Worm (Caenorhabditis elegans) whole organism, dauer: ENCODE measurements around the gene F47B8.13.

Source experiments
- unc-62 ChIP-seq: sonication (generic microtip); optimal IDR thresholded peaks from 2 replicates; lab custom pipeline; 2017; ENCODE audit warnings: missing biosample characterization, missing genetic modification reagents, missing genetic modification characterization

The F47B8.13 gene

ce11 chrV:14336655-14337054 is 17.1 kb upstream of the F47B8.13 start, which contains the start of gene srm-6:
srm-6 (plus strand) TSS chrV:14336955.
- no peak for TF ChIP-seq unc-62 (GFP tag; lab: Kevin White, UChicago)

ce11 chrV:14334901-14335300 is 15.4 kb upstream of the F47B8.13 start, which contains the start of gene srm-5:
srm-5 (plus strand) TSS chrV:14335201.
- no peak for TF ChIP-seq unc-62 (GFP tag; lab: Kevin White, UChicago)

ce11 chrV:14333116-14333515 is 13.6 kb upstream of the F47B8.13 start, which contains the start of gene srm-4:
srm-4 (plus strand) TSS chrV:14333416.
- no peak for TF ChIP-seq unc-62 (GFP tag; lab: Kevin White, UChicago)

- TF ChIP-seq unc-62 (GFP tag; lab: Kevin White, UChicago), result no peak
Observed at ce11 chrV:14331477-14331876, 11.9 kb upstream of the F47B8.13 start, which contains the start of gene F47B8.8. F47B8.8 (plus strand) TSS chrV:14331733.

- TF ChIP-seq unc-62 (GFP tag; lab: Kevin White, UChicago), result no peak
Observed at ce11 chrV:14328806-14329205, 9.3 kb upstream of the F47B8.13 start, which contains the start of gene pepm-1. pepm-1 (plus strand) TSS chrV:14329106.

- no peak for TF ChIP-seq unc-62 (GFP tag; lab: Kevin White, UChicago)
Observed at ce11 chrV:14327776-14328175, 8.2 kb upstream of the F47B8.13 start, which contains the start of gene F47B8.5. F47B8.5 (minus strand) TSS chrV:14327876.

- TF ChIP-seq unc-62 (GFP tag; lab: Kevin White, UChicago), result no peak
Observed at ce11 chrV:14324502-14325467, 5.3 kb upstream of the F47B8.13 start, which contains the start of the genes F47B8.4 and F47B8.18. F47B8.4 (minus strand) TSS chrV:14324673. F47B8.18 (minus strand) TSS chrV:14325464.

ce11 chrV:14322743-14323142 is 3.2 kb upstream of the F47B8.13 start, which contains the start of gene F47B8.3:
F47B8.3 (minus strand) TSS chrV:14323003.
- no peak for TF ChIP-seq unc-62 (GFP tag; lab: Kevin White, UChicago)

- no peak for TF ChIP-seq unc-62 (GFP tag; lab: Kevin White, UChicago)
Observed at ce11 chrV:14320730-14321319, 1.3 kb upstream of the F47B8.13 start.

ce11 chrV:14320246-14320645 is 715 bp upstream of the F47B8.13 start, which contains the start of gene F47B8.14:
F47B8.14 (plus strand) TSS chrV:14320546.
- TF ChIP-seq unc-62 (GFP tag; lab: Kevin White, UChicago), result no peak

- no peak for TF ChIP-seq unc-62 (GFP tag; lab: Kevin White, UChicago)
Observed at ce11 chrV:14317621-14318020, 1.9 kb downstream of the F47B8.13 start.

- TF ChIP-seq unc-62 (GFP tag; lab: Kevin White, UChicago), result no peak
Observed at ce11 chrV:14317204-14317603, 2.3 kb downstream of the F47B8.13 start.

- no peak for TF ChIP-seq unc-62 (GFP tag; lab: Kevin White, UChicago)
Observed at ce11 chrV:14316525-14316924, 3.0 kb downstream of the F47B8.13 start, which contains the start of gene F47B8.2. F47B8.2 (minus strand) TSS chrV:14316625.

ce11 chrV:14314236-14314635 is 5.3 kb downstream of the F47B8.13 start, which contains the start of gene F47B8.1:
F47B8.1 (minus strand) TSS chrV:14314336.
- TF ChIP-seq unc-62 (GFP tag; lab: Kevin White, UChicago), result no peak

- TF ChIP-seq unc-62 (GFP tag; lab: Kevin White, UChicago), result no peak
Observed at ce11 chrV:14312695-14313094, 6.8 kb downstream of the F47B8.13 start, which contains the start of gene F14D7.8. F14D7.8 (minus strand) TSS chrV:14312795.
